Worm (Caenorhabditis elegans): ENCODE results near the gene ints-2.

ints-2 gene

ce11 chrV:14147114-14147513, 38.4 kb upstream of the ints-2 start:
- TF ChIP-seq nfya-2 (GFP tag; IDR thresholded peaks at IDR 0.05), result no peak
- TF ChIP-seq zfh-2 (GFP tag; conservative IDR thresholded peaks at IDR 0.05), result peak; percentile 65
- TF ChIP-seq Y67H2A.10 (GFP tag; conservative IDR thresholded peaks at IDR 0.05), result no peak
- TF ChIP-seq xnd-1 (tag; optimal IDR thresholded peaks at IDR 0.05), result no peak

ce11 chrV:14149125-14149524, 36.4 kb upstream of the ints-2 start:
- no peak for TF ChIP-seq madf-6 (GFP tag; IDR thresholded peaks at IDR 0.05)
- TF ChIP-seq tlf-1 (GFP tag; optimal IDR thresholded peaks at IDR 0.05), result no peak
- TF ChIP-seq ceh-100 (GFP tag; IDR thresholded peaks at IDR 0.05), result no peak
- TF ChIP-seq ztf-18 (tag; optimal IDR thresholded peaks at IDR 0.05), result no peak
- TF ChIP-seq egrh-3 (GFP tag; IDR thresholded peaks at IDR 0.05), result no peak
- no peak for TF ChIP-seq Y79H2A.3 (GFP tag; conservative IDR thresholded peaks at IDR 0.05)
- no peak for TF ChIP-seq cebp-1 (GFP tag; IDR thresholded peaks at IDR 0.05)
- TF ChIP-seq cebp-1 (tag; optimal IDR thresholded peaks at IDR 0.05), result no peak
- TF ChIP-seq rpc-1 (optimal IDR thresholded peaks at IDR 0.05), result no peak
- TF ChIP-seq rpc-1 (tag; optimal IDR thresholded peaks at IDR 0.05), result no peak
- no peak for TF ChIP-seq snpc-1.1 (tag; optimal IDR thresholded peaks at IDR 0.05; ENCODE audit: insufficient read depth)
- TF ChIP-seq D2030.7 (GFP tag; IDR thresholded peaks at IDR 0.05), result no peak

DNA sequence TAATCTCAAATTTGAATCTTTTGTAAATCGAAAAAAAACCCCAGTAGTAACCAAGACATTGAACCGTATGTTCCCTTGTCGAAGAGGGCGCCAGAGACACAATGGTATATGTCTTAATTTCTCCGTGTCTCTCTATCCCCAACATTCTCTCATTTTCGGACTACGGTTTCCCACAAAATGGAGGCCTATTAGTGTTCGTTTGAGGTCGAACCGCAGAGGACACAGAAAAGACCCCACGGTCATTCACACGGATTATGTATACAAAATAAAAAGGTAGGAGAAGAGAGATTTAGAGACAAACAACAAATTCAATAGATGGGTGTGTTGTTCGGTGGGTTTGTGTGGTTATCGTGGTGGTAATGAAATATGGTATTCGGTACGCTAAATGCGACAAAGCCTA, 34.5 kb upstream of the ints-2 start:
- TF ChIP-seq ztf-18 (tag; optimal IDR thresholded peaks at IDR 0.05) (no peak), dpff-1 (tag; optimal IDR thresholded peaks at IDR 0.05) (no peak), atf-7 (tag; optimal IDR thresholded peaks at IDR 0.05) (no peak), let-526 (GFP tag; IDR thresholded peaks at IDR 0.05) (no peak), madf-3 (GFP tag; IDR thresholded peaks at IDR 0.05) (no peak), ztf-6 (GFP tag; IDR thresholded peaks at IDR 0.05) (no peak), aptf-2 (GFP tag; conservative IDR thresholded peaks at IDR 0.05) (no peak), ceh-27 (GFP tag; optimal IDR thresholded peaks at IDR 0.05) (no peak), dox-1 (GFP tag; IDR thresholded peaks at IDR 0.05) (no peak), chd-7 (tag; optimal IDR thresholded peaks at IDR 0.05) (no peak), akir-1 (GFP tag; optimal IDR thresholded peaks at IDR 0.05) (no peak)

DNA sequence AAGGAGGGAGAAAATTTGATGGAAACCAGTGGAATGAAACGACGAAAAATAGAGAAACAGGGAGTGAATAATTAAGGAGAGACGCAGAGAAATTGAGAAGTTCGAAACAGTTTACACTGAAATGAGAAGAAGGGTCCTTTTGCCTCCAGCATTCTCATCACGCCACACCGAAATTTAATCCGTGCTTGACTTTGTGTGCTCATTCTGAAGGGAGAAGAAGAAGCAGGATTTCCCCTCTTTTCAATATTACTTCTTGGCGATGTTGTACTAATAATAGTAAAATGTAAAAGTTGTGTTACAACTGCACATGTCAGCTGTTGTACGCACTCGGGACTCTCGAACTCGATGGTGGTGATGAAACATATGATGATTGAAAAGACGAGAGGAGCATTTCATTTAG, 31.9 kb upstream of the ints-2 start:
- TF ChIP-seq madf-8 (GFP tag; conservative IDR thresholded peaks at IDR 0.05) (no peak), nfya-2 (GFP tag; IDR thresholded peaks at IDR 0.05) (no peak), Y67H2A.10 (GFP tag; conservative IDR thresholded peaks at IDR 0.05) (no peak), F52B5.7 (tag; optimal IDR thresholded peaks at IDR 0.05) (no peak), Y53F4B.3 (GFP tag; IDR thresholded peaks at IDR 0.05) (no peak), rpc-1 (optimal IDR thresholded peaks at IDR 0.05) (no peak), rpc-1 (tag; optimal IDR thresholded peaks at IDR 0.05) (no peak), F57A8.1 (GFP tag; optimal IDR thresholded peaks at IDR 0.05) (no peak), nhr-120 (GFP tag; IDR thresholded peaks at IDR 0.05) (no peak), madf-6 (GFP tag; IDR thresholded peaks at IDR 0.05) (no peak), lin-26 (GFP tag; IDR thresholded peaks at IDR 0.05) (no peak), lin-35 (GFP tag; optimal IDR thresholded peaks at IDR 0.05) (no peak), attf-5 (GFP tag; optimal IDR thresholded peaks at IDR 0.05) (no peak)

DNA sequence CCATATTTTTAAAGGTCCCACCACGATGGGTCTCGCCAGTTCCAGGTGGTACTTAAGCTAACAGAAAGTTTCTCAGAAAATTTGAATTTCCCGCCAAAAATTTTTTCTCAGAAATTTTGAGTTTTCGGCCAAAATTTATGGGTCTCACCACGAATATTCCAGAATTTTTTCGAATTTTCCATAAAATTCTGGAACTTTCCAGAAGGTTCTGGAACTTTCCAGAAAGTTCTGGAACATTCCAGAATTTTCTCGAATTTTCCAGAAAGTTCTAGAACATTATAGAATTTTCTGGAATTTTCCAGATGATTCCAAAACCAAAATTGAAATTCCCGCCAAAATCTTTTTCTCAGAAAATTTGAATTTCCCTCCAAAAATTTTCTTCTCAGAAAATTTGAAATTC, 30.3 kb upstream of the ints-2 start:
- peak; percentile 94 for TF ChIP-seq hsf-1 (GFP tag; IDR thresholded peaks at IDR 0.05)
